Worm (Caenorhabditis elegans) whole organism, L1 larva: ENCODE data around the gene sdc-1.

Experiments used
- C04F5.9 ChIP-seq: sonication (generic microtip); optimal IDR thresholded peaks from 2 replicates; lab custom pipeline; 2016; ENCODE audit warnings: missing genetic modification characterization, missing compliant biosample characterization
- F16B12.6 ChIP-seq: fragments of 150-350 bp; optimal IDR thresholded peaks from 2 replicates; lab custom pipeline; 2014; ENCODE audit warnings: missing biosample characterization, missing genetic modification characterization
- ama-1 ChIP-seq: fragments of 150-350 bp; optimal IDR thresholded peaks from 2 replicates; lab custom pipeline; 2014
- blmp-1 ChIP-seq: fragments of 150-350 bp; optimal IDR thresholded peaks from 2 replicates; lab custom pipeline; 2014; ENCODE audit warnings: missing biosample characterization, missing genetic modification characterization
- ceh-63 ChIP-seq: fragments of 200-800 bp; sonication (Bioruptor generic); optimal IDR thresholded peaks from 2 replicates; lab custom pipeline; 2018; ENCODE audit warnings: mild to moderate bottlenecking, missing genetic modification characterization, missing compliant biosample characterization
- ceh-82 ChIP-seq, 3 experiments: fragments of 150-350 bp in 1 of 3; sonication (generic microtip) in 2 of 3; optimal IDR thresholded peaks; 2 replicates each; lab custom pipeline; 2014 to 2017; ENCODE audit warnings: missing biosample characterization in 3 of 3, missing genetic modification characterization in 3 of 3
- dpl-1 ChIP-seq, 3 experiments: fragments of 150-350 bp in 2 of 3; sonication (generic microtip) in 1 of 3; optimal IDR thresholded peaks; 2 replicates each; lab custom pipeline; 2014 to 2017; ENCODE audit warnings: missing biosample characterization in 3 of 3, missing genetic modification characterization in 3 of 3, missing genetic modification reagents in 3 of 3
- dsc-1 ChIP-seq: sonication (generic microtip); optimal IDR thresholded peaks from 2 replicates; lab custom pipeline; 2016; ENCODE audit warnings: mild to moderate bottlenecking, missing genetic modification characterization, missing compliant biosample characterization
- efl-1 ChIP-seq, 4 experiments: fragments of 150-350 bp; optimal IDR thresholded peaks in 3 of 4; peaks in 1 of 4; 1 replicate in 1 of 4; 2 replicates in 3 of 4; lab custom pipeline; 2014; ENCODE audit warnings: missing biosample characterization in 2 of 4, missing genetic modification characterization in 2 of 4, missing genetic modification reagents in 2 of 4
- efl-3 ChIP-seq: fragments of 200-800 bp; sonication (Bioruptor generic); optimal IDR thresholded peaks from 2 replicates; lab custom pipeline; 2018; ENCODE audit warnings: mild to moderate bottlenecking, missing genetic modification characterization, missing compliant biosample characterization
- egl-13 ChIP-seq: sonication (generic microtip); optimal IDR thresholded peaks from 2 replicates; lab custom pipeline; 2016; ENCODE audit warnings: missing genotype, missing genetic modification reagents, missing genetic modification characterization, missing compliant biosample characterization
- ets-5 ChIP-seq: fragments of 200-800 bp; sonication (Bioruptor generic); IDR thresholded peaks from 2 replicates; pipeline ENCODE4 v1.3.6; 2022; ENCODE audit warnings: missing genetic modification characterization, missing compliant biosample characterization
- fkh-4 ChIP-seq: sonication (generic microtip); optimal IDR thresholded peaks from 2 replicates; lab custom pipeline; 2016; ENCODE audit warnings: missing compliant biosample characterization, missing genetic modification characterization, borderline replicate concordance
- fkh-8 ChIP-seq: sonication (generic microtip); optimal IDR thresholded peaks from 2 replicates; lab custom pipeline; 2016; ENCODE audit warnings: mild to moderate bottlenecking, missing genetic modification characterization, missing compliant biosample characterization
- grh-1 ChIP-seq: fragments of 200-800 bp; sonication (Bioruptor generic); IDR thresholded peaks from 2 replicates; pipeline ENCODE4 v1.3.6; 2022; ENCODE audit warnings: missing genetic modification reagents, missing genetic modification characterization, missing compliant biosample characterization
- hlh-17 ChIP-seq: fragments of 200-800 bp; sonication (Bioruptor generic); optimal IDR thresholded peaks from 2 replicates; lab custom pipeline; 2018; ENCODE audit warnings: missing genetic modification characterization, mild to moderate bottlenecking, missing compliant biosample characterization, moderate library complexity, borderline replicate concordance
- hpl-2 ChIP-seq: fragments of 150-350 bp; optimal IDR thresholded peaks from 2 replicates; lab custom pipeline; 2014; ENCODE audit warnings: missing biosample characterization, missing genetic modification reagents, missing genetic modification characterization
- irx-1 ChIP-seq: sonication (generic microtip); optimal IDR thresholded peaks from 2 replicates; lab custom pipeline; 2016; ENCODE audit warnings: missing genetic modification characterization, missing compliant biosample characterization
- jun-1 ChIP-seq: fragments of 150-350 bp; optimal IDR thresholded peaks from 2 replicates; lab custom pipeline; 2014; ENCODE audit warnings: missing biosample characterization, missing genetic modification reagents, missing genetic modification characterization
- lin-14 ChIP-seq: fragments of 200-800 bp; sonication (Bioruptor generic); optimal IDR thresholded peaks from 2 replicates; lab custom pipeline; 2018; ENCODE audit warnings: mild to moderate bottlenecking, missing genetic modification characterization, moderate library complexity, missing compliant biosample characterization
- lin-15B ChIP-seq: fragments of 150-350 bp; sonication (generic microtip); optimal IDR thresholded peaks from 3 replicates; lab custom pipeline; 2014; ENCODE audit warnings: missing biosample characterization, missing genetic modification characterization
- lin-35 ChIP-seq, 2 experiments: fragments of 150-350 bp; optimal IDR thresholded peaks; 2 replicates each; lab custom pipeline; 2014; ENCODE audit warnings: missing biosample characterization in 2 of 2, missing genetic modification characterization in 2 of 2, missing genetic modification reagents in 2 of 2
- lsy-2 ChIP-seq, 2 experiments: fragments of 150-350 bp; optimal IDR thresholded peaks; 2 replicates each; lab custom pipeline; 2014; ENCODE audit warnings: missing biosample characterization in 2 of 2, missing genetic modification characterization in 2 of 2
- mdl-1 ChIP-seq, 2 experiments: fragments of 150-350 bp; optimal IDR thresholded peaks; 2 replicates each; lab custom pipeline; 2014 to 2017; ENCODE audit warnings: missing biosample characterization in 2 of 2, missing genetic modification characterization in 2 of 2, inconsistent platforms in 1 of 2
- mep-1 ChIP-seq: fragments of 150-350 bp; optimal IDR thresholded peaks from 2 replicates; lab custom pipeline; 2014; ENCODE audit warnings: missing biosample characterization, missing genetic modification characterization
- nhr-12 ChIP-seq: sonication (generic microtip); optimal IDR thresholded peaks from 2 replicates; lab custom pipeline; 2017; ENCODE audit warnings: missing biosample characterization, missing genetic modification characterization
- nhr-20 ChIP-seq: sonication (generic microtip); optimal IDR thresholded peaks from 2 replicates; lab custom pipeline; 2016; ENCODE audit warnings: mild to moderate bottlenecking, missing genetic modification characterization, missing compliant biosample characterization
- nhr-28 ChIP-seq: fragments of 150-350 bp; optimal IDR thresholded peaks from 2 replicates; lab custom pipeline; 2014; ENCODE audit warnings: missing biosample characterization, missing genetic modification characterization
- nhr-47 ChIP-seq: sonication (generic microtip); optimal IDR thresholded peaks from 2 replicates; lab custom pipeline; 2016; ENCODE audit warnings: mild to moderate bottlenecking, missing genetic modification characterization, moderate library complexity, missing compliant biosample characterization
- nhr-71 ChIP-seq: sonication (generic microtip); optimal IDR thresholded peaks from 2 replicates; lab custom pipeline; 2016; ENCODE audit warnings: mild to moderate bottlenecking, missing genetic modification characterization, moderate library complexity, missing compliant biosample characterization
- nhr-76 ChIP-seq: sonication (generic microtip); optimal IDR thresholded peaks from 2 replicates; lab custom pipeline; 2017; ENCODE audit warnings: missing biosample characterization, missing genetic modification characterization
- nhr-77 ChIP-seq: fragments of 150-350 bp; optimal IDR thresholded peaks from 2 replicates; lab custom pipeline; 2014; ENCODE audit warnings: missing biosample characterization, missing genetic modification characterization
- nhr-85 ChIP-seq: sonication (generic microtip); peaks from one replicate; lab custom pipeline; 2016; ENCODE audit warnings: missing genetic modification characterization, inconsistent platforms, missing compliant biosample characterization
- nhr-90 ChIP-seq: sonication (generic microtip); optimal IDR thresholded peaks from 2 replicates; lab custom pipeline; 2016; ENCODE audit warnings: mild to moderate bottlenecking, missing genetic modification characterization, missing compliant biosample characterization; ENCODE audit not compliant: poor library complexity
- pqm-1 ChIP-seq: sonication (generic microtip); optimal IDR thresholded peaks from 3 replicates; lab custom pipeline; 2017; ENCODE audit warnings: missing biosample characterization, missing genetic modification characterization
- rnt-1 ChIP-seq: sonication (generic microtip); optimal IDR thresholded peaks from 2 replicates; lab custom pipeline; 2016; ENCODE audit warnings: mild to moderate bottlenecking, missing genetic modification characterization, moderate library complexity, missing compliant biosample characterization
- snpc-4 ChIP-seq: fragments of 150-350 bp; optimal IDR thresholded peaks from 2 replicates; lab custom pipeline; 2014; ENCODE audit warnings: missing biosample characterization, missing genetic modification characterization
- snu-23 ChIP-seq: sonication (generic microtip); optimal IDR thresholded peaks from 2 replicates; lab custom pipeline; 2016; ENCODE audit warnings: missing genetic modification characterization, missing compliant biosample characterization
- swsn-7 ChIP-seq: sonication (generic microtip); optimal IDR thresholded peaks from 2 replicates; lab custom pipeline; 2016; ENCODE audit warnings: missing genetic modification characterization, missing compliant biosample characterization
- tbx-2 ChIP-seq: sonication (generic microtip); optimal IDR thresholded peaks from 2 replicates; lab custom pipeline; 2016; ENCODE audit warnings: missing genetic modification characterization, missing compliant biosample characterization
- unc-130 ChIP-seq: fragments of 150-350 bp; optimal IDR thresholded peaks from 2 replicates; lab custom pipeline; 2017; ENCODE audit warnings: missing biosample characterization, missing genetic modification characterization, inconsistent platforms
- unc-98 ChIP-seq: fragments of 200-800 bp; sonication (Bioruptor generic); IDR thresholded peaks from 2 replicates; pipeline ENCODE4 v1.3.6; 2022; ENCODE audit warnings: missing genetic modification characterization, missing compliant biosample characterization
- xbp-1 ChIP-seq: sonication (generic microtip); optimal IDR thresholded peaks from 2 replicates; lab custom pipeline; 2016; ENCODE audit warnings: missing genetic modification characterization, missing compliant biosample characterization
- zag-1 ChIP-seq: fragments of 150-350 bp; optimal IDR thresholded peaks from 2 replicates; lab custom pipeline; 2014; ENCODE audit warnings: missing biosample characterization, missing genetic modification characterization

Gene sdc-1

DNA sequence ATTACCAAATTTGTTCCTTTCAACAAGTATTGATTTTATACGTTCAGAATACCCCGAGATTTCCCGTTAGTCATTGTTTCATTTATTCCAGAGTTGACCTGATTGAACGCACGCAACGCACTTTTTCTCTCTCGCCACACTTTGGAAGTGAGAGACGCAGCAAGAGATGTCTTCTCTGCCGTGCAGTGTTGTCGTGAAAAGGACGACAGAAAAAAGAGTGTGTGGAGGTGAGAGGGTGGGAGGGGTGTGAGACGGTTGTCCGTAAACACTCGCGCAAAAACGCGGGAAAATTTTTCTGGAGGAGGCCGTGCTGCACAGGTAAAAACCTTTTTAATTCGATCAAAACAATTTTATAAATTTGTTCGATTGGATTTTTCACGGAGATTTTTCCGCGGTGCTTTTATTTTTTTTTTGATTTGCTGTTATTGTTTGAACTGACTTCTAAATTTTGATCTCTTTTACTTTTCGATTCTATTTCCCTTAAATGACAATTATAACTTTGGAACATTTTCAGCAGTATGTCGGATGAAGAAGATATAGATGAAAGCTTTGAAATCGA is at the start of gene sdc-1:
Gene sdc-1, plus strand, starts transcription at position 509 of the 559 bp plus-strand sequence.
- peak; percentile 51 for TF ChIP-seq fkh-8 (tag; lab: Kevin White, UChicago)
- peak; percentile 26 to 77 for TF ChIP-seq lin-35 (GFP tag; optimal IDR thresholded peaks at IDR 0.05; lab: Kevin White, UChicago)
- no peak for TF ChIP-seq grh-1 (GFP tag; lab: Robert Waterston, UW)
- TF ChIP-seq mep-1 (tag; lab: Kevin White, UChicago), result peak; percentile 73
- TF ChIP-seq lin-15B (tag; lab: Kevin White, UChicago), result no peak
- peak; percentile 35 for TF ChIP-seq swsn-7 (tag; lab: Kevin White, UChicago)
- peak; percentile 28 to 53 for TF ChIP-seq lsy-2 (tag; optimal IDR thresholded peaks at IDR 0.05; lab: Kevin White, UChicago)
- no peak for TF ChIP-seq pqm-1 (tag; lab: Kevin White, UChicago)
- TF ChIP-seq nhr-47 (tag; lab: Kevin White, UChicago), result peak; percentile 43
- peak; percentile 19 for TF ChIP-seq xbp-1 (tag; lab: Kevin White, UChicago)
- TF ChIP-seq unc-98 (GFP tag; lab: Robert Waterston, UW), result no peak
- no peak for TF ChIP-seq C04F5.9 (tag; lab: Kevin White, UChicago)
- TF ChIP-seq tbx-2 (tag; lab: Kevin White, UChicago), result peak; percentile 3
- peak; percentile 48 for TF ChIP-seq nhr-85
- TF ChIP-seq efl-3, result no peak
- TF ChIP-seq rnt-1, result peak; percentile 52
- peak; percentile 9 to 54 (median 35) for TF ChIP-seq ceh-82 (tag; optimal IDR thresholded peaks at IDR 0.05; lab: Kevin White, UChicago)
- TF ChIP-seq ama-1 (lab: Kevin White, UChicago), result no peak
- TF ChIP-seq blmp-1 (tag; lab: Kevin White, UChicago), result peak; percentile 43
- no peak for TF ChIP-seq snpc-4
- no peak for TF ChIP-seq nhr-12 (tag; lab: Kevin White, UChicago)
- peak; percentile 77 for TF ChIP-seq lin-14 (GFP tag; lab: Kevin White, UChicago)
- peak; percentile 20 for TF ChIP-seq dsc-1 (tag; lab: Kevin White, UChicago)
- no peak for TF ChIP-seq hlh-17 (GFP tag; lab: Kevin White, UChicago)
- no peak for TF ChIP-seq irx-1 (tag; lab: Kevin White, UChicago)
- no peak for TF ChIP-seq zag-1
- no peak for TF ChIP-seq egl-13
- TF ChIP-seq mdl-1 (tag; optimal IDR thresholded peaks at IDR 0.05; lab: Kevin White, UChicago), result peak in 1 of 2 experiments; percentile 52
- no peak for TF ChIP-seq nhr-76 (tag; lab: Kevin White, UChicago)
- TF ChIP-seq dpl-1 (GFP tag; optimal IDR thresholded peaks at IDR 0.05; lab: Kevin White, UChicago), result peak; percentile 36 to 65 (median 63)
- TF ChIP-seq snu-23 (GFP tag; lab: Kevin White, UChicago), result peak; percentile 49
- TF ChIP-seq jun-1 (tag; lab: Kevin White, UChicago), result no peak
- TF ChIP-seq nhr-71 (tag; lab: Kevin White, UChicago), result peak; percentile 56
- TF ChIP-seq hpl-2 (GFP tag; lab: Kevin White, UChicago), result no peak
- TF ChIP-seq nhr-28 (tag; lab: Kevin White, UChicago), result no peak
- peak; percentile 29 for TF ChIP-seq F16B12.6 (tag; lab: Kevin White, UChicago)
- peak; percentile 65 to 77 for TF ChIP-seq efl-1 (optimal IDR thresholded peaks at IDR 0.05; lab: Kevin White, UChicago)
- TF ChIP-seq efl-1 (GFP tag; optimal IDR thresholded peaks at IDR 0.05 in 1 of 2; lab: Kevin White, UChicago), result peak; percentile 44 to 94
- TF ChIP-seq ets-5 (GFP tag; lab: Robert Waterston, UW), result no peak
- peak; percentile 30 for TF ChIP-seq nhr-20 (tag; lab: Kevin White, UChicago)

DNA sequence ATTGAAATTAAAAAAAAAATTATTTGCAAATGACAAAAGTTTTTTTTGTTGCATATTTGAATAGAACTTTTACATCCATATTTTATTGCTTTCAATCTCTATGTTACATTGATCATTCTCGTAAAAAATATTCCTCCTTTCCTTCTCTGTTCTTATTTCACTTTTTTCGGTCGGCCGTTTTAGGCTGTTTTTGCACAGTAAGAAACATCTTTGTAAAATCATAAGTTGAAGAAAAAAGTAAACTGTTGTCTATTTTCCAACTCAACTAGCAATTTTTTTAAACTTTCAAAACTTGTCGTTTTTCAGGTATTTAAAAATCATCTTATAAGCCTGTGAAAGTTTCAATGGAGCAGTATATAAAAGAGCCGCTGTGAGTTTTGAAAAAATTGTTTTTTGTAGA is 46.9 kb upstream of the sdc-1 start, which contains the start of gene F23A7.5:
Gene F23A7.5, plus strand, starts transcription at position 301 of the 400 bp plus-strand sequence.
- TF ChIP-seq fkh-4 (tag; lab: Kevin White, UChicago), result no peak
- TF ChIP-seq xbp-1 (tag; lab: Kevin White, UChicago), result no peak
- no peak for TF ChIP-seq unc-130 (tag; lab: Kevin White, UChicago)
- TF ChIP-seq dpl-1 (GFP tag; optimal IDR thresholded peaks at IDR 0.05; lab: Kevin White, UChicago), result no peak
- TF ChIP-seq ceh-63 (GFP tag; lab: Kevin White, UChicago), result no peak
- TF ChIP-seq nhr-90, result no peak
- no peak for TF ChIP-seq snpc-4
- TF ChIP-seq nhr-77, result no peak
